Worm (Caenorhabditis elegans): ENCODE measurements around the gene aak-1.

- TF ChIP-seq nhr-237 (tag; optimal IDR thresholded peaks at IDR 0.05): no peak
- TF ChIP-seq D1046.2 (GFP tag; IDR thresholded peaks at IDR 0.05): no peak
- peak in 1 of 2 experiments; percentile 99 for TF ChIP-seq unc-62 (GFP tag; optimal IDR thresholded peaks at IDR 0.05 in 1 of 2)
- no peak for TF ChIP-seq unc-62 (tag; optimal IDR thresholded peaks at IDR 0.05)
- TF ChIP-seq daf-12 (tag; optimal IDR thresholded peaks at IDR 0.05): no peak
- TF ChIP-seq ama-1 (optimal IDR thresholded peaks at IDR 0.05): no peak
- peak; percentile 74 for TF ChIP-seq mxl-3 (GFP tag; optimal IDR thresholded peaks at IDR 0.05)
- TF ChIP-seq nhr-6 (tag; optimal IDR thresholded peaks at IDR 0.05): no peak
- TF ChIP-seq ztf-11 (tag; optimal IDR thresholded peaks at IDR 0.05): no peak
- no peak for TF ChIP-seq ceh-32 (tag; optimal IDR thresholded peaks at IDR 0.05; ENCODE audit: poor library complexity)
- TF ChIP-seq fkh-10 (GFP tag; optimal IDR thresholded peaks at IDR 0.05): no peak
- TF ChIP-seq dmd-9 (GFP tag; IDR thresholded peaks at IDR 0.05): no peak
- no peak for TF ChIP-seq egl-27 (tag; optimal IDR thresholded peaks at IDR 0.05)
- TF ChIP-seq ceh-28 (tag; optimal IDR thresholded peaks at IDR 0.05): no peak
Measured at ce11 chrIII:8780473-8780872, 19.6 kb upstream of the aak-1 start.

Data from whole organism, L4 larva.